Fruit fly (Drosophila melanogaster) whole organism, prepupa: ENCODE data around the gene dos.
A peak's percentile ranks its signal among the peaks of the same experiment; 100 is the strongest.

ENCODE experiments used
- Blimp-1 ChIP-seq: fragments of 200-800 bp; sonication (Bioruptor generic); optimal IDR thresholded peaks from 3 replicates; lab custom pipeline; 2017; ENCODE audit warnings: missing biosample characterization, missing genetic modification characterization, mild to moderate bottlenecking, moderate library complexity, missing genetic modification reagents
- CG10669 ChIP-seq: fragments of 200-800 bp; sonication (Bioruptor generic); optimal IDR thresholded peaks from 3 replicates; lab custom pipeline; 2018; ENCODE audit warnings: missing biosample characterization, mild to moderate bottlenecking, missing genetic modification characterization, moderate library complexity
- CG11762 ChIP-seq: fragments of 200-800 bp; sonication (Bioruptor generic); optimal IDR thresholded peaks from 3 replicates; lab custom pipeline; 2016; ENCODE audit warnings: missing biosample characterization, missing genetic modification characterization; ENCODE audit not compliant: insufficient read depth
- CG11902 ChIP-seq: fragments of 200-800 bp; sonication (Bioruptor generic); optimal IDR thresholded peaks from 3 replicates; lab custom pipeline; 2016; ENCODE audit warnings: missing biosample characterization, missing genetic modification characterization
- CG15336 ChIP-seq: fragments of 200-800 bp; sonication (Bioruptor generic); IDR thresholded peaks from 2 replicates; pipeline ENCODE4 v1.3.6; 2022; ENCODE audit warnings: missing biosample characterization, missing genetic modification characterization
- CG16779 ChIP-seq: fragments of 200-800 bp; sonication (Bioruptor generic); optimal IDR thresholded peaks from 3 replicates; lab custom pipeline; 2017; ENCODE audit warnings: missing biosample characterization, mild to moderate bottlenecking, missing genetic modification characterization
- CG3032 ChIP-seq: fragments of 200-800 bp; optimal IDR thresholded peaks from 2 replicates; lab custom pipeline; 2019; ENCODE audit warnings: missing biosample characterization, mild to moderate bottlenecking, missing genetic modification characterization, moderate library complexity
- CG31627 ChIP-seq: fragments of 200-800 bp; sonication (Bioruptor generic); optimal IDR thresholded peaks from 3 replicates; lab custom pipeline; 2016; ENCODE audit warnings: missing biosample characterization, missing genetic modification characterization
- CG32006 ChIP-seq: fragments of 200-800 bp; sonication (Bioruptor generic); optimal IDR thresholded peaks from 3 replicates; lab custom pipeline; 2017; ENCODE audit warnings: missing biosample characterization, mild to moderate bottlenecking, missing genetic modification characterization
- CG34406 ChIP-seq: fragments of 200-800 bp; sonication (Bioruptor generic); optimal IDR thresholded peaks from 3 replicates; lab custom pipeline; 2016; ENCODE audit warnings: missing biosample characterization, missing genetic modification characterization
- CG3919 ChIP-seq: fragments of 200-800 bp; sonication (Bioruptor generic); optimal IDR thresholded peaks from 3 replicates; lab custom pipeline; 2016; ENCODE audit warnings: missing biosample characterization, missing genetic modification characterization
- CG4318 ChIP-seq: fragments of 200-800 bp; sonication (Bioruptor generic); optimal IDR thresholded peaks from 3 replicates; lab custom pipeline; 2017; ENCODE audit warnings: missing biosample characterization, mild to moderate bottlenecking, missing genetic modification characterization
- CG6792 ChIP-seq: fragments of 200-800 bp; sonication (Bioruptor generic); optimal IDR thresholded peaks from 3 replicates; lab custom pipeline; 2016; ENCODE audit warnings: missing biosample characterization, missing genetic modification characterization
- CG6854 ChIP-seq: fragments of 200-800 bp; sonication (Bioruptor generic); optimal IDR thresholded peaks from 2 replicates; lab custom pipeline; 2017; ENCODE audit warnings: missing biosample characterization, mild to moderate bottlenecking, missing genetic modification characterization
- CG7368 ChIP-seq: fragments of 200-800 bp; sonication (Bioruptor generic); optimal IDR thresholded peaks from 3 replicates; lab custom pipeline; 2016; ENCODE audit warnings: missing biosample characterization, missing genetic modification characterization
- CG8119 ChIP-seq: fragments of 200-800 bp; sonication (Bioruptor generic); IDR thresholded peaks from 3 replicates; pipeline ENCODE4 v1.3.6; 2022; ENCODE audit warnings: missing biosample characterization, missing genetic modification characterization
- CG9139 ChIP-seq: fragments of 200-800 bp; sonication (Bioruptor generic); optimal IDR thresholded peaks from 3 replicates; lab custom pipeline; 2017; ENCODE audit warnings: missing biosample characterization, mild to moderate bottlenecking, missing genetic modification characterization
- Eip78C ChIP-seq: fragments of 200-800 bp; sonication (Bioruptor generic); peaks from one replicate; lab custom pipeline; 2016; ENCODE audit warnings: missing biosample characterization, missing genetic modification characterization
- Eip93F ChIP-seq: fragments of 200-800 bp; sonication (Bioruptor generic); optimal IDR thresholded peaks from 2 replicates; lab custom pipeline; 2016; ENCODE audit warnings: missing biosample characterization, mild to moderate bottlenecking, missing genetic modification characterization
- Ets96B ChIP-seq: fragments of 200-800 bp; optimal IDR thresholded peaks from 2 replicates; lab custom pipeline; 2019; ENCODE audit warnings: missing biosample characterization, mild to moderate bottlenecking, missing genetic modification characterization, moderate library complexity
- Gug ChIP-seq: fragments of 200-800 bp; sonication (Bioruptor generic); IDR thresholded peaks from 2 replicates; pipeline ENCODE4 v1.3.6; 2022; ENCODE audit warnings: missing biosample characterization, missing genetic modification characterization
- Hr38 ChIP-seq: sonication (Bioruptor generic); optimal IDR thresholded peaks from 2 replicates; lab custom pipeline; 2016; ENCODE audit warnings: missing biosample characterization, missing genetic modification characterization
- Lpt ChIP-seq: fragments of 200-800 bp; sonication (Bioruptor generic); optimal IDR thresholded peaks from 3 replicates; lab custom pipeline; 2016; ENCODE audit warnings: missing biosample characterization, missing genetic modification characterization
- Sox14 ChIP-seq: fragments of 200-800 bp; sonication (Bioruptor generic); optimal IDR thresholded peaks from 3 replicates; lab custom pipeline; 2016; ENCODE audit warnings: missing biosample characterization, missing genetic modification characterization
- Sox15 ChIP-seq: fragments of 200-800 bp; sonication (Bioruptor generic); optimal IDR thresholded peaks from 3 replicates; lab custom pipeline; 2016; ENCODE audit warnings: missing biosample characterization, missing genetic modification characterization
- acj6 ChIP-seq: fragments of 200-800 bp; sonication (Bioruptor generic); optimal IDR thresholded peaks from 3 replicates; lab custom pipeline; 2016; ENCODE audit warnings: missing biosample characterization, missing genetic modification characterization
- cyc ChIP-seq: fragments of 200-800 bp; sonication (Bioruptor generic); optimal IDR thresholded peaks from 3 replicates; lab custom pipeline; 2016; ENCODE audit warnings: missing biosample characterization, missing genetic modification characterization
- dac ChIP-seq: fragments of 200-800 bp; sonication (Bioruptor generic); optimal IDR thresholded peaks from 2 replicates; lab custom pipeline; 2017; ENCODE audit warnings: missing biosample characterization, mild to moderate bottlenecking, missing genetic modification characterization
- dsx ChIP-seq: fragments of 200-800 bp; optimal IDR thresholded peaks from 3 replicates; lab custom pipeline; 2019; ENCODE audit warnings: missing biosample characterization, mild to moderate bottlenecking, missing genetic modification characterization, moderate library complexity; ENCODE audit not compliant: poor library complexity, severe bottlenecking
- eg ChIP-seq: fragments of 200-800 bp; sonication (Bioruptor generic); IDR thresholded peaks from 3 replicates; pipeline ENCODE4 v1.3.6; 2022; ENCODE audit warnings: missing biosample characterization, missing genetic modification characterization
- fd59A ChIP-seq: fragments of 200-800 bp; sonication (Bioruptor generic); optimal IDR thresholded peaks from 2 replicates; lab custom pipeline; 2017; ENCODE audit warnings: missing biosample characterization, mild to moderate bottlenecking, missing genetic modification characterization, missing genetic modification reagents
- fd85E ChIP-seq: fragments of 200-800 bp; sonication (Bioruptor generic); optimal IDR thresholded peaks from 3 replicates; lab custom pipeline; 2016; ENCODE audit warnings: missing biosample characterization, missing genetic modification characterization
- fkh ChIP-seq: fragments of 200-800 bp; sonication (Bioruptor generic); optimal IDR thresholded peaks from 3 replicates; lab custom pipeline; 2017; ENCODE audit warnings: missing biosample characterization, mild to moderate bottlenecking, missing genetic modification characterization, moderate library complexity
- lz ChIP-seq: fragments of 200-800 bp; sonication (Bioruptor generic); optimal IDR thresholded peaks from 3 replicates; lab custom pipeline; 2016; ENCODE audit warnings: missing biosample characterization, missing genetic modification characterization
- net ChIP-seq: fragments of 200-800 bp; sonication (Bioruptor generic); optimal IDR thresholded peaks from 3 replicates; lab custom pipeline; 2016; ENCODE audit warnings: missing biosample characterization, missing genetic modification characterization
- pdm3 ChIP-seq: fragments of 200-800 bp; sonication (Bioruptor generic); optimal IDR thresholded peaks from 3 replicates; lab custom pipeline; 2016; ENCODE audit warnings: missing biosample characterization, missing genetic modification characterization
- salr ChIP-seq, 2 experiments: fragments of 200-800 bp; sonication (Bioruptor generic); optimal IDR thresholded peaks; 3 replicates each; lab custom pipeline; 2016 to 2018; ENCODE audit warnings: missing biosample characterization in 2 of 2, missing genetic modification characterization in 2 of 2, mild to moderate bottlenecking in 1 of 2
- spab ChIP-seq: fragments of 200-800 bp; sonication (Bioruptor generic); optimal IDR thresholded peaks from 2 replicates; lab custom pipeline; 2017; ENCODE audit warnings: missing biosample characterization, mild to moderate bottlenecking, missing genetic modification characterization, missing genetic modification reagents
- svp ChIP-seq: fragments of 200-800 bp; sonication (Bioruptor generic); peaks from one replicate; lab custom pipeline; 2016; ENCODE audit warnings: missing biosample characterization, missing genetic modification characterization
- topi ChIP-seq: fragments of 200-800 bp; sonication (Bioruptor generic); optimal IDR thresholded peaks from 3 replicates; lab custom pipeline; 2016; ENCODE audit warnings: missing biosample characterization, missing genetic modification characterization
- vri ChIP-seq: fragments of 200-800 bp; sonication (Bioruptor generic); optimal IDR thresholded peaks from 3 replicates; lab custom pipeline; 2016; ENCODE audit warnings: missing biosample characterization, mild to moderate bottlenecking, missing genetic modification characterization

dos gene

DNA sequence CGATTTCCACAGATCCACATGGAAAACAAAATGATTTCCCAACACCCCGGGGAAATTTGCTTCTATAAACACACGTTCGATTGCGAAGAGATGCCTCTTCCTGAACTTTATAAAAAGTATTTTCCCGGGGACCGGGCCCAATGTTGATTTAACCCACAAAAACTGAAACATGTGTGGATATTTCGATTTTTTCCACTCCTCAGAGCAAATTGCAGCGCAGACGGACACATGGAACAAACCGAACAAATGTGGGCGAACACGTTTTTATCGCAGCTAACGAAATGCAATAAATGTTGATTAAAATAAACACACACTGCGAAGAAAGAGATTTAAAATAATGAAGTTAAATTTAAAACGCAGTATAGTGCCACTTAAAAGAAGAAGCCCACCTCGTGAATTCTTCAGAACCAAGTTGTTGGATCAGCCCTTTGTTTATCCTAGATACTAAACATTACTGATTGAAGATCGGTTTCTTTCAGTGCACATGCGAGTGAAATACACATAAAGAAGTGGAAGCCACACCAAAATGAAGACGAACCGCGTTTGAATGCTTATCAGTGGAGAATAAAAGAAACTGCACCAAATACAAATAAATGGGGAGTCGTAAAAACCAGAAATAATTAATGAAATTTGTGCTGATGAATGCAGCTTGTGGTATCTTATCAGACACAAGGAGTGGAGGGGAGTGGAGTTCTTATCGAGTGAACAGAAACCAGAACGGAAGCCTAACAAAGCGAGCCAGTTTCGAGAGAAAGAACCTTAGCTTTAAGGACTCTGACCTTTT is 6.3 kb upstream of the dos start (continued):
- TF ChIP-seq Gug, result peak; percentile 87
- TF ChIP-seq salr (GFP tag; optimal IDR thresholded peaks at IDR 0.05; lab: Kevin White, UChicago), result peak; percentile 27 to 57
- TF ChIP-seq cyc, result peak; percentile 92
- peak; percentile 67 for TF ChIP-seq CG11902 (GFP tag; lab: Kevin White, UChicago)
- TF ChIP-seq CG10669 (GFP tag; lab: Kevin White, UChicago), result peak; percentile 70
- no peak for TF ChIP-seq fd85E
- TF ChIP-seq net, result peak; percentile 65
- TF ChIP-seq Hr38 (GFP tag; lab: Kevin White, UChicago), result no peak
- peak; percentile 78 for TF ChIP-seq CG32006 (GFP tag; lab: Kevin White, UChicago)
- peak; percentile 82 for TF ChIP-seq Blimp-1 (GFP tag; lab: Kevin White, UChicago)
- TF ChIP-seq CG4318, result peak; percentile 60
- peak; percentile 84 for TF ChIP-seq CG6792
- TF ChIP-seq CG3032 (tag; lab: Kevin White, UChicago), result peak; percentile 73
- TF ChIP-seq CG3919, result peak; percentile 85
- peak; percentile 92 for TF ChIP-seq topi (GFP tag; lab: Kevin White, UChicago)

dm6 chr3L:2583537-2583870 is 5.7 kb upstream of the dos start:
- TF ChIP-seq CG11762 (GFP tag; lab: Kevin White, UChicago), result no peak
- no peak for TF ChIP-seq acj6
- TF ChIP-seq Sox14 (GFP tag; lab: Kevin White, UChicago), result no peak
- no peak for TF ChIP-seq Lpt (GFP tag; lab: Kevin White, UChicago)
- TF ChIP-seq CG11902 (GFP tag; lab: Kevin White, UChicago), result no peak
- TF ChIP-seq spab (GFP tag; lab: Kevin White, UChicago), result no peak
- TF ChIP-seq fkh (GFP tag; lab: Kevin White, UChicago), result no peak
- no peak for TF ChIP-seq CG3919
- no peak for TF ChIP-seq topi (GFP tag; lab: Kevin White, UChicago)
- TF ChIP-seq CG34406 (GFP tag; lab: Kevin White, UChicago), result no peak
- TF ChIP-seq Eip78C (GFP tag; lab: Kevin White, UChicago), result no peak
- no peak for TF ChIP-seq CG8119 (GFP tag; lab: Robert Waterston, UW)
- no peak for TF ChIP-seq lz (GFP tag; lab: Kevin White, UChicago)
- TF ChIP-seq Eip93F, result no peak
- TF ChIP-seq Sox15 (GFP tag; lab: Kevin White, UChicago), result no peak
- TF ChIP-seq salr (GFP tag; optimal IDR thresholded peaks at IDR 0.05; lab: Kevin White, UChicago), result no peak
- no peak for TF ChIP-seq CG10669 (GFP tag; lab: Kevin White, UChicago)
- TF ChIP-seq CG16779 (tag; lab: Kevin White, UChicago), result no peak
- no peak for TF ChIP-seq Ets96B (tag; lab: Kevin White, UChicago)
- no peak for TF ChIP-seq vri

DNA sequence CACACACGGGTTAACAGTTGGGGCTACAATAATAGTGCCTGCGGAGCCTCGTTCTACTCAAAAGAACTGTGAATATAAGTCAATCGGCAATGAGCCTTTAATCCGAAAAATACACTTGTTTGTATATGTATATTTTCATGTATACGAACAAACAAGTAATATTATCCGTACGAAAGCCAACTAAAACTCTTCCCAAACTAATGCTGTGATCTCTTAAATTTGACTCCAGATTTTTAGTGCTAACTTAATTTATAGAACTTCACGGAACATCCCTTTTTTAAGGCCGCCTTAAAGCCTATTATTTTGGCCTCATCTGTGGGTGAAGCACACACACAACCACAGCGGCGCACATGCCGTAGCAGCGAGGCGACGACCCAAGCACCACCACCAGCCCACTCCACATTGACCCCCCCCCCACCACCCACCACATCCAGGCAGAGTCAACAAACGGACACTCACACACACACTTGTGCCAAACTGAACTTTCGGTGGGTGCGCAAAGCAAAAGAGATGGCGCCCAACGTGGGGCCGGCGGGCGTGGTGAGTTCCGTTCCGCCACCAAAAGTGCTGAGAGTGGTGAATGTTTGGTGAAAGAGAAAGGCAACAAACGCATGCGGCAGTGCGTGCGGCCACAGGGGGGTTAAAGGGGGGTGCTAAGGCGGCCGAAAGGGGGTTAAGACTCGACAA is 5.0 kb upstream of the dos start:
- TF ChIP-seq fd59A (GFP tag; lab: Kevin White, UChicago) (peak; percentile 84), CG15336 (GFP tag; lab: Robert Waterston, UW) (peak; percentile 89), CG31627 (peak; percentile 40), CG11902 (GFP tag; lab: Kevin White, UChicago) (peak; percentile 22), lz (GFP tag; lab: Kevin White, UChicago) (peak; percentile 59), acj6 (peak; percentile 75), dac (peak; percentile 69), fkh (GFP tag; lab: Kevin White, UChicago) (peak; percentile 48), CG32006 (GFP tag; lab: Kevin White, UChicago) (peak; percentile 95), spab (GFP tag; lab: Kevin White, UChicago) (peak; percentile 81), Eip78C (GFP tag; lab: Kevin White, UChicago) (peak; percentile 96), CG3032 (tag; lab: Kevin White, UChicago) (peak; percentile 88), Ets96B (tag; lab: Kevin White, UChicago) (peak; percentile 85), topi (GFP tag; lab: Kevin White, UChicago) (peak; percentile 57), Sox14 (GFP tag; lab: Kevin White, UChicago) (peak; percentile 83), CG34406 (GFP tag; lab: Kevin White, UChicago) (peak; percentile 54), svp (GFP tag; lab: Kevin White, UChicago) (peak; percentile 67), CG3919 (peak; percentile 78), dsx (GFP tag; lab: Kevin White, UChicago) (peak; percentile 69), CG7368 (peak; percentile 41), CG4318 (peak; percentile 85), pdm3 (GFP tag; lab: Kevin White, UChicago) (peak; percentile 85), CG9139 (GFP tag; lab: Kevin White, UChicago) (peak; percentile 81), eg (GFP tag; lab: Robert Waterston, UW) (peak; percentile 72), net (peak; percentile 82), salr (GFP tag; optimal IDR thresholded peaks at IDR 0.05; lab: Kevin White, UChicago) (peak; percentile 52 to 91), CG6854 (no peak), Lpt (GFP tag; lab: Kevin White, UChicago) (peak; percentile 66), Eip93F (no peak), cyc (peak; percentile 47), Sox15 (GFP tag; lab: Kevin White, UChicago) (peak; percentile 52)
